Worm (Caenorhabditis elegans) whole organism, L4 larva: ENCODE data around the gene F35G2.3.

ENCODE experiments used
- F10B5.3 ChIP-seq: sonication (generic microtip); optimal IDR thresholded peaks from 2 replicates; lab custom pipeline; 2016; ENCODE audit warnings: mild to moderate bottlenecking, missing genetic modification characterization, missing compliant biosample characterization
- F37D6.2 ChIP-seq: sonication (generic microtip); optimal IDR thresholded peaks from 2 replicates; lab custom pipeline; 2016; ENCODE audit warnings: mild to moderate bottlenecking, missing genetic modification characterization, missing compliant biosample characterization
- T20F7.1 ChIP-seq: fragments of 200-800 bp; sonication (Bioruptor generic); optimal IDR thresholded peaks from 2 replicates; lab custom pipeline; 2018; ENCODE audit warnings: mild to moderate bottlenecking, missing genetic modification characterization, missing compliant biosample characterization
- Y105C5A.15 ChIP-seq: fragments of 200-800 bp; sonication (Bioruptor generic); IDR thresholded peaks from 2 replicates; pipeline ENCODE4 v1.3.6; 2022; ENCODE audit warnings: missing genetic modification characterization, missing compliant biosample characterization
- Y75B8A.6 ChIP-seq: fragments of 200-800 bp; sonication (Bioruptor generic); IDR thresholded peaks from 2 replicates; pipeline ENCODE4 v1.3.6; 2022; ENCODE audit warnings: missing genetic modification reagents, missing genetic modification characterization, missing compliant biosample characterization
- ZK337.2 ChIP-seq: fragments of 200-800 bp; sonication (Bioruptor generic); IDR thresholded peaks from 2 replicates; pipeline ENCODE4 v1.3.6; 2022; ENCODE audit warnings: missing genetic modification reagents, missing genetic modification characterization, missing compliant biosample characterization
- ZK546.5 ChIP-seq, 2 experiments: sonication (generic microtip); optimal IDR thresholded peaks; 2 replicates each; lab custom pipeline; 2017; ENCODE audit warnings: missing biosample characterization in 2 of 2, missing genetic modification characterization in 2 of 2
- ama-1 ChIP-seq: fragments of 150-350 bp; optimal IDR thresholded peaks from 2 replicates; lab custom pipeline; 2014; ENCODE audit warnings: inconsistent platforms, mixed read lengths
- arid-1 ChIP-seq: fragments of 200-800 bp; sonication (Bioruptor generic); conservative IDR thresholded peaks from 2 replicates; pipeline ENCODE4 v1.3.6; 2022; ENCODE audit warnings: missing genetic modification reagents, missing genetic modification characterization, missing compliant biosample characterization
- ces-1 ChIP-seq: fragments of 150-350 bp; sonication (generic microtip); optimal IDR thresholded peaks from 4 replicates; lab custom pipeline; 2014; ENCODE audit warnings: missing biosample characterization, missing genetic modification reagents, missing genetic modification characterization
- daf-16 ChIP-seq, 3 experiments: sonication (generic microtip); optimal IDR thresholded peaks; 2 replicates each; lab custom pipeline; 2016 to 2017; ENCODE audit warnings: missing genetic modification characterization in 3 of 3, missing genetic modification reagents in 3 of 3, mild to moderate bottlenecking in 2 of 3, missing compliant biosample characterization in 2 of 3, missing biosample characterization in 1 of 3, moderate library complexity in 1 of 3
- dmd-6 ChIP-seq: fragments of 200-800 bp; sonication (Bioruptor generic); IDR thresholded peaks from 2 replicates; pipeline ENCODE4 v1.3.6; 2022; ENCODE audit warnings: missing genetic modification reagents, missing genetic modification characterization, missing compliant biosample characterization
- dmd-9 ChIP-seq: fragments of 200-800 bp; sonication (Bioruptor generic); IDR thresholded peaks from 2 replicates; pipeline ENCODE4 v1.3.6; 2022; ENCODE audit warnings: missing genetic modification reagents, missing genetic modification characterization, missing compliant biosample characterization
- dve-1 ChIP-seq: sonication (generic microtip); optimal IDR thresholded peaks from 2 replicates; lab custom pipeline; 2017; ENCODE audit warnings: antibody characterized with exemption, mild to moderate bottlenecking, missing genetic modification characterization, missing compliant biosample characterization; ENCODE audit not compliant: insufficient read depth
- fkh-10 ChIP-seq: fragments of 150-350 bp; optimal IDR thresholded peaks from 2 replicates; lab custom pipeline; 2014; ENCODE audit warnings: missing biosample characterization, missing genetic modification reagents, missing genetic modification characterization
- gei-8 ChIP-seq: fragments of 200-800 bp; sonication (Bioruptor generic); optimal IDR thresholded peaks from 2 replicates; lab custom pipeline; 2018; ENCODE audit warnings: mild to moderate bottlenecking, missing genetic modification characterization, missing compliant biosample characterization
- hif-1 ChIP-seq, 2 experiments: sonication (generic microtip); optimal IDR thresholded peaks; 2 replicates each; lab custom pipeline; 2016 to 2017; ENCODE audit warnings: missing compliant biosample characterization in 2 of 2, missing genetic modification characterization in 2 of 2, missing genetic modification reagents in 2 of 2, missing genotype in 2 of 2, mild to moderate bottlenecking in 1 of 2
- hlh-30 ChIP-seq: sonication (generic microtip); optimal IDR thresholded peaks from 2 replicates; lab custom pipeline; 2017; ENCODE audit warnings: antibody characterized with exemption, mild to moderate bottlenecking, missing genetic modification characterization, missing compliant biosample characterization; ENCODE audit not compliant: insufficient read depth
- hmg-1.1 ChIP-seq: fragments of 200-800 bp; sonication (Bioruptor generic); IDR thresholded peaks from 2 replicates; pipeline ENCODE4 v1.3.6; 2022; ENCODE audit warnings: missing genetic modification reagents, missing genetic modification characterization, missing compliant biosample characterization
- lin-15B ChIP-seq: fragments of 150-350 bp; sonication (generic microtip); optimal IDR thresholded peaks from 3 replicates; lab custom pipeline; 2014; ENCODE audit warnings: missing biosample characterization, missing genetic modification characterization
- lin-29 ChIP-seq: fragments of 200-800 bp; sonication (Bioruptor generic); IDR thresholded peaks from 2 replicates; pipeline ENCODE4 v1.3.6; 2022; ENCODE audit warnings: missing genetic modification reagents, missing genetic modification characterization, missing compliant biosample characterization
- lin-39 ChIP-seq: fragments of 150-350 bp; optimal IDR thresholded peaks from 2 replicates; lab custom pipeline; 2014; ENCODE audit warnings: missing biosample characterization, missing genetic modification reagents, missing genetic modification characterization
- lsy-2 ChIP-seq, 2 experiments: fragments of 150-350 bp in 1 of 2; sonication (generic microtip) in 1 of 2; optimal IDR thresholded peaks; 2 replicates each; lab custom pipeline; 2014 to 2017; ENCODE audit warnings: missing biosample characterization in 2 of 2, missing genetic modification characterization in 2 of 2
- madf-5 ChIP-seq, 2 experiments: fragments of 200-800 bp; sonication (Bioruptor generic); IDR thresholded peaks; 2 replicates each; pipeline ENCODE4 v1.3.6; 2022; ENCODE audit warnings: missing compliant biosample characterization in 2 of 2, missing genetic modification characterization in 2 of 2
- mdt-29 ChIP-seq: fragments of 200-800 bp; sonication (Bioruptor generic); IDR thresholded peaks from 2 replicates; pipeline ENCODE4 v1.3.6; 2022; ENCODE audit warnings: missing genetic modification reagents, missing genetic modification characterization, missing compliant biosample characterization
- mes-2 ChIP-seq: sonication (generic microtip); optimal IDR thresholded peaks from 2 replicates; lab custom pipeline; 2016; ENCODE audit warnings: missing genotype, mild to moderate bottlenecking, missing genetic modification characterization, missing compliant biosample characterization; ENCODE audit not compliant: poor library complexity, severe bottlenecking
- nhr-10 ChIP-seq: fragments of 150-350 bp; optimal IDR thresholded peaks from 2 replicates; lab custom pipeline; 2014; ENCODE audit warnings: missing biosample characterization, missing genetic modification characterization
- nhr-102 ChIP-seq: sonication (generic microtip); optimal IDR thresholded peaks from 2 replicates; lab custom pipeline; 2016; ENCODE audit warnings: mild to moderate bottlenecking, missing genetic modification characterization, moderate library complexity, missing compliant biosample characterization
- nhr-237 ChIP-seq: sonication (generic microtip); optimal IDR thresholded peaks from 2 replicates; lab custom pipeline; 2017; ENCODE audit warnings: missing biosample characterization, missing genetic modification characterization
- nhr-25 ChIP-seq: sonication (generic microtip); optimal IDR thresholded peaks from 2 replicates; lab custom pipeline; 2017; ENCODE audit warnings: missing genetic modification characterization, mild to moderate bottlenecking, missing compliant biosample characterization, antibody characterized with exemption, moderate library complexity, borderline replicate concordance; ENCODE audit not compliant: insufficient read depth
- nhr-28 ChIP-seq: fragments of 150-350 bp; optimal IDR thresholded peaks from 2 replicates; lab custom pipeline; 2014; ENCODE audit warnings: missing biosample characterization, missing genetic modification characterization
- pha-4 ChIP-seq, 2 experiments: fragments of 150-350 bp in 1 of 2; fragments of 200-800 bp in 1 of 2; sonication (Bioruptor generic) in 1 of 2; IDR thresholded peaks in 1 of 2; optimal IDR thresholded peaks in 1 of 2; 2 replicates each; pipeline versions ENCODE4 v1.3.6 to Lab custom; 2014 to 2022; ENCODE audit warnings: missing genetic modification characterization in 2 of 2, missing genetic modification reagents in 2 of 2, missing biosample characterization in 1 of 2, missing compliant biosample characterization in 1 of 2
- rbr-2 ChIP-seq: sonication (generic microtip); optimal IDR thresholded peaks from 2 replicates; lab custom pipeline; 2016; ENCODE audit warnings: missing genotype, missing genetic modification characterization, missing compliant biosample characterization
- set-16 ChIP-seq: fragments of 200-800 bp; sonication (Bioruptor generic); IDR thresholded peaks from 2 replicates; pipeline ENCODE4 v1.3.6; 2022; ENCODE audit warnings: missing genetic modification reagents, missing genetic modification characterization, missing compliant biosample characterization
- snpc-1.2 ChIP-seq: fragments of 200-800 bp; sonication (Bioruptor generic); IDR thresholded peaks from 2 replicates; pipeline ENCODE4 v1.3.6; 2022; ENCODE audit warnings: missing genetic modification reagents, missing genetic modification characterization, missing compliant biosample characterization
- spr-3 ChIP-seq: fragments of 200-800 bp; sonication (Bioruptor generic); optimal IDR thresholded peaks from 2 replicates; lab custom pipeline; 2018; ENCODE audit warnings: mild to moderate bottlenecking, missing genetic modification characterization, missing compliant biosample characterization
- unc-130 ChIP-seq: sonication (generic microtip); optimal IDR thresholded peaks from 2 replicates; lab custom pipeline; 2016; ENCODE audit warnings: missing genetic modification reagents, missing genetic modification characterization, missing compliant biosample characterization
- unc-62 ChIP-seq, 3 experiments: fragments of 150-350 bp in 1 of 3; sonication (generic microtip); optimal IDR thresholded peaks in 2 of 3; peaks in 1 of 3; 1 replicate in 1 of 3; 2 replicates in 2 of 3; lab custom pipeline; 2014 to 2017; ENCODE audit warnings: missing biosample characterization in 3 of 3, missing genetic modification characterization in 3 of 3, missing genetic modification reagents in 3 of 3, missing genotype in 1 of 3
- zag-1 ChIP-seq: fragments of 150-350 bp; optimal IDR thresholded peaks from 2 replicates; lab custom pipeline; 2014; ENCODE audit warnings: missing biosample characterization, missing genetic modification characterization
- zfp-3 ChIP-seq: fragments of 200-800 bp; sonication (Bioruptor generic); conservative IDR thresholded peaks from 2 replicates; pipeline ENCODE4 v1.3.6; 2022; ENCODE audit warnings: missing genetic modification reagents, missing genetic modification characterization, missing compliant biosample characterization
- zip-11 ChIP-seq: fragments of 200-800 bp; sonication (Bioruptor generic); IDR thresholded peaks from 2 replicates; pipeline ENCODE4 v1.3.6; 2022; ENCODE audit warnings: missing genetic modification characterization, missing compliant biosample characterization
- ztf-11 ChIP-seq: fragments of 150-350 bp; optimal IDR thresholded peaks from 2 replicates; lab custom pipeline; 2014; ENCODE audit warnings: missing biosample characterization, missing genetic modification characterization
- ztf-7 ChIP-seq: fragments of 150-350 bp; optimal IDR thresholded peaks from 2 replicates; lab custom pipeline; 2014; ENCODE audit warnings: missing biosample characterization, missing genetic modification characterization

Gene F35G2.3

DNA sequence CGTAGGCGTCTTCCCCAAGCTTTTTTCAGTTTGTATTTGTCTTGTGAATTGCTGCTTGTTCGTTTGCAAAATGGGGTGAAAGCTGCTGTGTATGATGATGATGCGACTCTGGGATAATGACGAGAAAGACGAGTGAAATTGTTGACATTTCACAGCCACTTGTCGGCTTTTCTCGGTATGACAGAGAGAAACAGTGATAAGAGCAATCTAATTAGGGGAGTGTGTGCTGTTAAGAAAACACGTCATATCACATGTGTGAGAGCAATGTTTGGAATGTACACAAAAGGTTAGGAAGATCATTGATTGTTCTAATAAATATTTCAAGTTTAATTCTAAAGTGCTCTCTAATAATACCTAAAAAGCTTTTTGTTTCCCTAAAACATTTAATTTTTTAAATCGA, 11.7 kb upstream of the F35G2.3 start (continued):
- TF ChIP-seq dmd-9 (GFP tag; lab: Robert Waterston, UW), result no peak
- no peak for TF ChIP-seq F10B5.3 (tag; lab: Kevin White, UChicago)
- peak; percentile 57 for TF ChIP-seq nhr-28 (tag; lab: Kevin White, UChicago)
- TF ChIP-seq T20F7.1 (GFP tag; lab: Kevin White, UChicago), result peak; percentile 26
- TF ChIP-seq unc-62 (GFP tag; optimal IDR thresholded peaks at IDR 0.05 in 1 of 2; lab: Kevin White, UChicago), result peak; percentile 1 to 45
- TF ChIP-seq unc-62 (tag; optimal IDR thresholded peaks at IDR 0.05; lab: Kevin White, UChicago), result no peak
- no peak for TF ChIP-seq F37D6.2 (tag; lab: Kevin White, UChicago)
- TF ChIP-seq snpc-1.2 (GFP tag; lab: Robert Waterston, UW), result no peak

DNA sequence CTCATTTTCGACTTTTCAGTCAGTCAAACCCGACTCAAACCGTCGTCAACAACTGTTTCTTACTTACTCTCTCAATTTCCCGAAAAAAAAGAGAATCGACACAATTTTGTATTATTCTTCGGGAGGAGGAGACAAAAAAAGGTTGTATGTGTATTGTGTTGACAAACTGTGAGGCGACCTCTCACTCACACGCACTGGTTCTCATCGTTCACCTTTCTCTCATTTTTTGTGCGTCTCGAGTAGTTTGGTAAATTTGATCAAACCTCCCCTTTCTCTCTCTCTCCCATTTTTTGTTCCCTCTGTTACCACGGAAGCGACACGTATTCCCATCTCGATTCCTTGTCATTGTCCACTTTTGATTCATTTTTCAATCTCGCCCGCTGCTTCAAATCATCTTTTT, 10.6 kb upstream of the F35G2.3 start:
- peak; percentile 4 for TF ChIP-seq dve-1 (tag; lab: Kevin White, UChicago)
- TF ChIP-seq pha-4 (GFP tag; IDR thresholded peaks at IDR 0.05; lab: Robert Waterston, UW), result no peak
- peak; percentile 10 for TF ChIP-seq pha-4 (tag; optimal IDR thresholded peaks at IDR 0.05; lab: Kevin White, UChicago)
- TF ChIP-seq dmd-6 (GFP tag; lab: Robert Waterston, UW), result peak; percentile 16; the same call in 1 of the 2 replicates
- TF ChIP-seq spr-3, result no peak
- TF ChIP-seq rbr-2 (tag; lab: Kevin White, UChicago), result no peak
- TF ChIP-seq unc-130 (GFP tag; lab: Kevin White, UChicago), result no peak
- TF ChIP-seq nhr-28 (tag; lab: Kevin White, UChicago), result no peak
- TF ChIP-seq madf-5 (GFP tag; IDR thresholded peaks at IDR 0.05; lab: Robert Waterston, UW), result no peak
- no peak for TF ChIP-seq daf-16 (GFP tag; optimal IDR thresholded peaks at IDR 0.05; lab: Kevin White, UChicago)
- no peak for TF ChIP-seq daf-16 (tag; optimal IDR thresholded peaks at IDR 0.05; lab: Kevin White, UChicago)
- no peak for TF ChIP-seq nhr-10
- TF ChIP-seq zip-11, result no peak
- no peak for TF ChIP-seq hmg-1.1
- TF ChIP-seq hif-1 (tag; optimal IDR thresholded peaks at IDR 0.05; lab: Kevin White, UChicago), result no peak
- no peak for TF ChIP-seq ztf-7 (tag; lab: Kevin White, UChicago)

DNA sequence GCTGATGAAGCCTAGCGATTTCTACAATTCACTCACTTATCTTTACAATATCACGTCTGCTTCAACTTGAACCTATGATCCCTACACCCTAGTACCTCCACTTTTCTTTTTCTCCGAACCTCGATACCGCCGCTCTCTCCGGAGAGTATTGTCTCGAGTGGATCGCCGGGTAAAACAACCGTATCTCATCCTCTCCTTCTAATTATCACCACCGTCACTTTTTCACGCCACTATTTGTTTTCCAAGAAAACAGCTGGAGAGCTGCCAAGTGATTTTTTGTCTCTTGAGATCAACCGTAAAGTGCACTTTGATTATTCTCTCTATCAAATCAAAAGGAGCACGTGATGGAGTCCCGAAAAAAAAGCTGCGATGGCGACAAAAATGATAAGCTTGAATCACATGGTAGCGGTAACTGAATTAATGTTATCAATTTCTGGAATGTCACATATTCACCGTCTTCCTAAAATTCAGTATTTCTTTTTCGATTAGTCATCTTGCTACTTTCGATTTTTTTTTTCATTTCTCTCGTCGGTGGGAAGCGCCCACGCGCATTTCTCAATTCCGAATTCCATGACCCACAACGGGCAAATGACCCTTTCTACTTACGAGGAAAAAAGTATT, 9.8 kb upstream of the F35G2.3 start:
- TF ChIP-seq set-16 (no peak), nhr-25 (tag; lab: Kevin White, UChicago) (no peak), mes-2 (peak; percentile 1), ZK546.5 (tag; optimal IDR thresholded peaks at IDR 0.05; lab: Kevin White, UChicago) (no peak), nhr-28 (tag; lab: Kevin White, UChicago) (peak; percentile 36), ama-1 (lab: Kevin White, UChicago) (no peak), zag-1 (no peak), lin-29 (GFP tag; lab: Robert Waterston, UW) (no peak), Y105C5A.15 (GFP tag; lab: Robert Waterston, UW) (no peak), ces-1 (GFP tag; lab: Kevin White, UChicago) (no peak), Y75B8A.6 (GFP tag; lab: Robert Waterston, UW) (no peak), lsy-2 (tag; optimal IDR thresholded peaks at IDR 0.05; lab: Kevin White, UChicago) (peak in 1 of 2 experiments; percentile 3), daf-16 (GFP tag; optimal IDR thresholded peaks at IDR 0.05; lab: Kevin White, UChicago) (peak in 1 of 2 experiments; percentile 1), daf-16 (tag; optimal IDR thresholded peaks at IDR 0.05; lab: Kevin White, UChicago) (peak; percentile 45), lin-15B (tag; lab: Kevin White, UChicago) (no peak), arid-1 (GFP tag; lab: Robert Waterston, UW) (no peak), gei-8 (no peak), pha-4 (GFP tag; IDR thresholded peaks at IDR 0.05; lab: Robert Waterston, UW) (0 out of 2 replicates have a peak, but pooled peaks have one; percentile 14), pha-4 (tag; optimal IDR thresholded peaks at IDR 0.05; lab: Kevin White, UChicago) (no peak), nhr-237 (tag; lab: Kevin White, UChicago) (no peak), fkh-10 (GFP tag; lab: Kevin White, UChicago) (no peak), nhr-10 (no peak), ztf-11 (tag; lab: Kevin White, UChicago) (no peak), zfp-3 (GFP tag; lab: Robert Waterston, UW) (no peak), lin-39 (tag; lab: Kevin White, UChicago) (no peak), mdt-29 (GFP tag; lab: Robert Waterston, UW) (no peak), ZK337.2 (GFP tag; lab: Robert Waterston, UW) (no peak), spr-3 (no peak), hlh-30 (peak; percentile 72), nhr-102 (no peak)
